Fruit fly (Drosophila melanogaster): ENCODE measurements around the gene Tie.

- TF ChIP-seq psq (optimal IDR thresholded peaks at IDR 0.05) (no peak), ttk (optimal IDR thresholded peaks at IDR 0.05) (no peak), h (optimal IDR thresholded peaks at IDR 0.05) (no peak), insv (optimal IDR thresholded peaks at IDR 0.05) (no peak), Myc (optimal IDR thresholded peaks at IDR 0.05) (no peak), Sin3A (optimal IDR thresholded peaks at IDR 0.05) (no peak)
Measured at dm6 chr3L:4550153-4550802, 18.3 kb upstream of the Tie start.
